Worm (Caenorhabditis elegans) whole organism, late embryonic: ENCODE measurements around the gene srx-105.

Source experiments
- ama-1 ChIP-seq: fragments of 150-350 bp; optimal IDR thresholded peaks from 2 replicates; lab custom pipeline; 2014
- ceh-30 ChIP-seq: fragments of 150-350 bp; optimal IDR thresholded peaks from 2 replicates; lab custom pipeline; 2014; ENCODE audit warnings: missing biosample characterization, missing genetic modification characterization
- ceh-45 ChIP-seq: fragments of 200-800 bp; sonication (Bioruptor generic); IDR thresholded peaks from 2 replicates; pipeline ENCODE4 v1.3.6; 2022; ENCODE audit warnings: missing genetic modification reagents, missing genetic modification characterization, missing compliant biosample characterization
- che-1 ChIP-seq: sonication (generic microtip); optimal IDR thresholded peaks from 2 replicates; lab custom pipeline; 2016; ENCODE audit warnings: mild to moderate bottlenecking, missing genetic modification characterization, missing compliant biosample characterization
- dmd-4 ChIP-seq: sonication (generic microtip); optimal IDR thresholded peaks from 2 replicates; lab custom pipeline; 2016; ENCODE audit warnings: borderline replicate concordance, missing genetic modification characterization, missing compliant biosample characterization
- dve-1 ChIP-seq: sonication (generic microtip); optimal IDR thresholded peaks from 2 replicates; lab custom pipeline; 2017; ENCODE audit warnings: antibody characterized with exemption, mild to moderate bottlenecking, missing genetic modification characterization, missing compliant biosample characterization
- nfya-1 ChIP-seq: sonication (generic microtip); optimal IDR thresholded peaks from 2 replicates; lab custom pipeline; 2017; ENCODE audit warnings: missing genetic modification characterization, mild to moderate bottlenecking, missing compliant biosample characterization, antibody characterized with exemption, moderate library complexity
- nhr-11 ChIP-seq: fragments of 150-350 bp; optimal IDR thresholded peaks from 2 replicates; lab custom pipeline; 2014; ENCODE audit warnings: missing biosample characterization, missing genetic modification characterization
- npax-4 ChIP-seq: sonication (generic microtip); optimal IDR thresholded peaks from 2 replicates; lab custom pipeline; 2016; ENCODE audit warnings: missing genetic modification characterization, missing compliant biosample characterization
- pha-4 ChIP-seq: fragments of 150-350 bp; optimal IDR thresholded peaks from 2 replicates; lab custom pipeline; 2018; ENCODE audit warnings: missing biosample characterization, missing genetic modification reagents, missing genetic modification characterization
- pqm-1 ChIP-seq: sonication (generic microtip); optimal IDR thresholded peaks from 2 replicates; lab custom pipeline; 2016; ENCODE audit warnings: missing genetic modification characterization, missing compliant biosample characterization
- sox-2 ChIP-seq: fragments of 200-800 bp; sonication (Bioruptor generic); IDR thresholded peaks from 2 replicates; pipeline ENCODE4 v1.3.6; 2022; ENCODE audit warnings: missing genetic modification reagents, missing genetic modification characterization, missing compliant biosample characterization

DNA sequence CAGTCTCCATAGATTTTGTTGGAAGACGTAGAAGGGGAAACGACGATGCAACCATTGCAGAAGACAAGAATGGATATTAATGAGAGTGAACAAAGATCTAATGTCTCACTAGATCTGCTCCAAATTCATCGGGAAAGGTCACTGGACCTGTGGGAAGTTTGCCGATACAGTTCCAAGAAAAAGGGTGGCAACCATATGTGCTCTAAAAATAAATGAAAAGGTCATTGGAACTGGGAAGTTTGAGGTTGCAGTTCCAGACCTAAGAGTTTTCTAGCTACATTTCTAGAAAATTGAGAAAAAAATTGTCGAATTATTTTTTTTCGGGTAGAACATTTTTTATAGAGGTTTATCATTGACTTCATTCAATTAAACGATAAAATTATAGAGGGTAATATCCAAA lies 46.2 kb upstream of the srx-105 start, which contains the start of gene fbxb-92:
- TF ChIP-seq ama-1 (lab: Kevin White, UChicago) (no peak), nhr-11 (no peak), pqm-1 (tag; lab: Kevin White, UChicago) (no peak), ceh-30 (tag; lab: Kevin White, UChicago) (no peak), sox-2 (no peak), pha-4 (no peak), che-1 (no peak), npax-4 (tag; lab: Kevin White, UChicago) (no peak), ceh-45 (GFP tag; lab: Robert Waterston, UW) (no peak), dve-1 (tag; lab: Kevin White, UChicago) (no peak), dmd-4 (tag; lab: Kevin White, UChicago) (no peak), nfya-1 (tag; lab: Kevin White, UChicago) (no peak)
